Worm (Caenorhabditis elegans) whole organism, dauer: ENCODE data around the gene ZK218.3.

Experiments
- unc-62 ChIP-seq: sonication (generic microtip); optimal IDR thresholded peaks from 2 replicates; lab custom pipeline; 2017; ENCODE audit warnings: missing biosample characterization, missing genetic modification reagents, missing genetic modification characterization

Gene ZK218.3

DNA sequence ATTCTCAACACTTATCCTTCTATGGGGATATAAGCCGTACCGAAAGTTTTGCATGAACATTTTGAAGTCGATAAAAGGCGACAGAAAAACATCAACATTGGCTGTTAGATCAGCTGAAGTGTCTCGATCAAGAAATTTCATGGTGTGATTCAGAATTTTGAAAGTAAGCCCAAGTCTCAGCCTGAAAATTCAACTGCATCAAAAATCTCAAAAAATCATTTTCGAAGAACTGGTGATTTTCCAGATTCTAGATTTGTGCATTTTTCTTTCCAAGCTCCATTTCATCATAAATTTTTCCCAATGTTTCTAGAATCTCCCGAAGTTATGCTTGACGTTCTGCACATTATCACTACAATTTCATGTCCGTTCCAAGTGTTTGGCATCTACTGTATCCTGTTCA lies 33.9 kb downstream of the ZK218.3 start, which contains the start of gene srh-255:
Gene srh-255, plus strand, starts transcription at position 301 of the 400 bp plus-strand sequence.
- no peak for TF ChIP-seq unc-62 (GFP tag; lab: Kevin White, UChicago)

- no peak for TF ChIP-seq unc-62 (GFP tag; lab: Kevin White, UChicago)
These were observed 37.0 kb downstream of the ZK218.3 start, which contains the start of gene F28B1.9 for ce11 chrV:17061585-17061984. F28B1.9 (plus strand) TSS chrV:17061885.

ce11 chrV:17059987-17060386 lies 38.6 kb downstream of the ZK218.3 start, which contains the start of gene sri-66:
sri-66 (plus strand) TSS chrV:17060287.
- TF ChIP-seq unc-62 (GFP tag; lab: Kevin White, UChicago) = no peak
